Worm (Caenorhabditis elegans) whole organism, late embryonic: ENCODE measurements around the gene C33G8.13.

Source experiments
- C08G9.2 ChIP-seq: sonication (generic microtip); optimal IDR thresholded peaks from 2 replicates; lab custom pipeline; 2016; ENCODE audit warnings: mild to moderate bottlenecking, missing genetic modification characterization, moderate library complexity, missing compliant biosample characterization
- C38D4.7 ChIP-seq: fragments of 200-800 bp; sonication (Bioruptor generic); optimal IDR thresholded peaks from 2 replicates; lab custom pipeline; 2018; ENCODE audit warnings: mild to moderate bottlenecking, missing genetic modification characterization, moderate library complexity, missing compliant biosample characterization
- K02D7.2 ChIP-seq: sonication (generic microtip); optimal IDR thresholded peaks from 2 replicates; lab custom pipeline; 2017; ENCODE audit warnings: mild to moderate bottlenecking, missing genetic modification characterization, missing compliant biosample characterization
- Y22D7AL.16 ChIP-seq: sonication (generic microtip); optimal IDR thresholded peaks from 2 replicates; lab custom pipeline; 2016; ENCODE audit warnings: missing genetic modification characterization, missing compliant biosample characterization
- ahr-1 ChIP-seq: sonication (generic microtip); optimal IDR thresholded peaks from 2 replicates; lab custom pipeline; 2016; ENCODE audit warnings: missing genetic modification characterization, missing compliant biosample characterization
- ama-1 ChIP-seq: fragments of 150-350 bp; optimal IDR thresholded peaks from 2 replicates; lab custom pipeline; 2014
- ceh-18 ChIP-seq: sonication (generic microtip); optimal IDR thresholded peaks from 2 replicates; lab custom pipeline; 2016; ENCODE audit warnings: missing genetic modification characterization, missing compliant biosample characterization
- ceh-2 ChIP-seq: sonication (generic microtip); optimal IDR thresholded peaks from 2 replicates; lab custom pipeline; 2016; ENCODE audit warnings: missing genotype, missing genetic modification characterization, missing compliant biosample characterization
- ceh-31 ChIP-seq: sonication (generic microtip); optimal IDR thresholded peaks from 2 replicates; lab custom pipeline; 2016; ENCODE audit warnings: missing genetic modification characterization, missing compliant biosample characterization
- ceh-45 ChIP-seq: fragments of 200-800 bp; sonication (Bioruptor generic); IDR thresholded peaks from 2 replicates; pipeline ENCODE4 v1.3.6; 2022; ENCODE audit warnings: missing genetic modification reagents, missing genetic modification characterization, missing compliant biosample characterization
- ceh-48 ChIP-seq: sonication (generic microtip); optimal IDR thresholded peaks from 2 replicates; lab custom pipeline; 2016; ENCODE audit warnings: missing genetic modification characterization, inconsistent platforms, missing compliant biosample characterization
- ceh-6 ChIP-seq: fragments of 200-800 bp; sonication (Bioruptor generic); optimal IDR thresholded peaks from 2 replicates; lab custom pipeline; 2018; ENCODE audit warnings: mild to moderate bottlenecking, missing genetic modification characterization, missing compliant biosample characterization
- ceh-9 ChIP-seq: sonication (generic microtip); optimal IDR thresholded peaks from 2 replicates; lab custom pipeline; 2016; ENCODE audit warnings: mild to moderate bottlenecking, missing genetic modification characterization, inconsistent platforms, missing compliant biosample characterization
- che-1 ChIP-seq: sonication (generic microtip); optimal IDR thresholded peaks from 2 replicates; lab custom pipeline; 2016; ENCODE audit warnings: mild to moderate bottlenecking, missing genetic modification characterization, missing compliant biosample characterization
- dmd-4 ChIP-seq: sonication (generic microtip); optimal IDR thresholded peaks from 2 replicates; lab custom pipeline; 2016; ENCODE audit warnings: borderline replicate concordance, missing genetic modification characterization, missing compliant biosample characterization
- dve-1 ChIP-seq: sonication (generic microtip); optimal IDR thresholded peaks from 2 replicates; lab custom pipeline; 2017; ENCODE audit warnings: antibody characterized with exemption, mild to moderate bottlenecking, missing genetic modification characterization, missing compliant biosample characterization
- elt-2 ChIP-seq: sonication (generic microtip); optimal IDR thresholded peaks from 2 replicates; lab custom pipeline; 2016; ENCODE audit warnings: missing genetic modification reagents, missing genetic modification characterization, missing compliant biosample characterization
- elt-4 ChIP-seq: sonication (generic microtip); optimal IDR thresholded peaks from 2 replicates; lab custom pipeline; 2016; ENCODE audit warnings: missing genetic modification characterization, missing compliant biosample characterization
- ets-4 ChIP-seq: sonication (generic microtip); optimal IDR thresholded peaks from 2 replicates; lab custom pipeline; 2016; ENCODE audit warnings: missing genetic modification characterization, missing compliant biosample characterization
- eyg-1 ChIP-seq: sonication (generic microtip); optimal IDR thresholded peaks from 2 replicates; lab custom pipeline; 2016; ENCODE audit warnings: missing genotype, missing genetic modification characterization, missing compliant biosample characterization
- fax-1 ChIP-seq: sonication (generic microtip); optimal IDR thresholded peaks from 2 replicates; lab custom pipeline; 2016; ENCODE audit warnings: missing genotype, missing genetic modification characterization, missing compliant biosample characterization
- fkh-10 ChIP-seq: fragments of 150-350 bp; optimal IDR thresholded peaks from 2 replicates; lab custom pipeline; 2014; ENCODE audit warnings: missing biosample characterization, missing genetic modification reagents, missing genetic modification characterization
- fkh-6 ChIP-seq: sonication (generic microtip); optimal IDR thresholded peaks from 2 replicates; lab custom pipeline; 2016; ENCODE audit warnings: missing genetic modification characterization, missing compliant biosample characterization
- hlh-15 ChIP-seq: sonication (generic microtip); optimal IDR thresholded peaks from 2 replicates; lab custom pipeline; 2016; ENCODE audit warnings: missing genetic modification characterization, missing compliant biosample characterization
- hlh-6 ChIP-seq: sonication (generic microtip); optimal IDR thresholded peaks from 2 replicates; lab custom pipeline; 2016; ENCODE audit warnings: missing genotype, missing genetic modification characterization, missing compliant biosample characterization
- lin-11 ChIP-seq: fragments of 200-800 bp; sonication (Bioruptor generic); optimal IDR thresholded peaks from 2 replicates; lab custom pipeline; 2018; ENCODE audit warnings: mild to moderate bottlenecking, missing genetic modification characterization, missing compliant biosample characterization
- madf-2 ChIP-seq: sonication (generic microtip); optimal IDR thresholded peaks from 2 replicates; lab custom pipeline; 2017; ENCODE audit warnings: missing genetic modification characterization, missing compliant biosample characterization
- mec-3 ChIP-seq: sonication (generic microtip); optimal IDR thresholded peaks from 2 replicates; lab custom pipeline; 2016; ENCODE audit warnings: borderline replicate concordance, missing genetic modification characterization, missing compliant biosample characterization
- nfya-1 ChIP-seq: sonication (generic microtip); optimal IDR thresholded peaks from 2 replicates; lab custom pipeline; 2017; ENCODE audit warnings: missing genetic modification characterization, mild to moderate bottlenecking, missing compliant biosample characterization, antibody characterized with exemption, moderate library complexity
- pha-4 ChIP-seq: fragments of 150-350 bp; optimal IDR thresholded peaks from 2 replicates; lab custom pipeline; 2018; ENCODE audit warnings: missing biosample characterization, missing genetic modification reagents, missing genetic modification characterization
- pqm-1 ChIP-seq: sonication (generic microtip); optimal IDR thresholded peaks from 2 replicates; lab custom pipeline; 2016; ENCODE audit warnings: missing genetic modification characterization, missing compliant biosample characterization
- ref-2 ChIP-seq: sonication (generic microtip); optimal IDR thresholded peaks from 2 replicates; lab custom pipeline; 2016; ENCODE audit warnings: missing genetic modification characterization, missing compliant biosample characterization
- rnt-1 ChIP-seq: sonication (generic microtip); optimal IDR thresholded peaks from 2 replicates; lab custom pipeline; 2016; ENCODE audit warnings: missing genetic modification characterization, missing compliant biosample characterization
- sox-2 ChIP-seq: fragments of 200-800 bp; sonication (Bioruptor generic); IDR thresholded peaks from 2 replicates; pipeline ENCODE4 v1.3.6; 2022; ENCODE audit warnings: missing genetic modification reagents, missing genetic modification characterization, missing compliant biosample characterization
- syd-9 ChIP-seq: sonication (generic microtip); optimal IDR thresholded peaks from 2 replicates; lab custom pipeline; 2016; ENCODE audit warnings: mild to moderate bottlenecking, missing genetic modification characterization, moderate library complexity, missing compliant biosample characterization
- tbx-2 ChIP-seq: sonication (generic microtip); optimal IDR thresholded peaks from 2 replicates; lab custom pipeline; 2016; ENCODE audit warnings: missing genetic modification characterization, missing compliant biosample characterization
- tbx-7 ChIP-seq: sonication (generic microtip); optimal IDR thresholded peaks from 2 replicates; lab custom pipeline; 2016; ENCODE audit warnings: missing genotype, missing genetic modification characterization, missing compliant biosample characterization
- unc-42 ChIP-seq: sonication (generic microtip); optimal IDR thresholded peaks from 2 replicates; lab custom pipeline; 2016; ENCODE audit warnings: missing genotype, missing genetic modification characterization, missing compliant biosample characterization
- zip-5 ChIP-seq: sonication (generic microtip); optimal IDR thresholded peaks from 2 replicates; lab custom pipeline; 2016; ENCODE audit warnings: missing genetic modification characterization, missing compliant biosample characterization

C33G8.13 gene

DNA sequence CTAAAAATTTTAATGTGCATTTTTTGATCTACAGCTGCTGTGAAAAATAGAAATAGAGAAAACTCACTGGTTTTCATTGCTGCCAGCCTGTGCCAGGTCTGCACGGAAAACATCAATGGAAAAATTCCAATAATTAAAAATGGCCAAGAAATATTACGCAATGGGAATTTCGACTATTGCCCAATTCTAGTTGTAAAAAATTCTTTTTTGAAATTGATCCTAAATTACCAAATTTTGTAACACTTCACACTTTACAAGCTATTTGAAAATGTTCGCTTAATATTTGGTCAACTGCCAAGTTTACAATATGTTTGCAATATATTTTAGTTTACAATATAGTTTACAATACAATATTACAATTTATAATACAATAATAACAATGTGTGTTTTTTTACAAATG, 15.0 kb downstream of the C33G8.13 start:
- TF ChIP-seq tbx-7 (tag; lab: Kevin White, UChicago) (no peak), unc-42 (tag; lab: Kevin White, UChicago) (no peak), zip-5 (no peak), lin-11 (tag; lab: Kevin White, UChicago) (no peak), dmd-4 (tag; lab: Kevin White, UChicago) (no peak), K02D7.2 (tag; lab: Kevin White, UChicago) (no peak), ceh-31 (tag; lab: Kevin White, UChicago) (no peak)

DNA sequence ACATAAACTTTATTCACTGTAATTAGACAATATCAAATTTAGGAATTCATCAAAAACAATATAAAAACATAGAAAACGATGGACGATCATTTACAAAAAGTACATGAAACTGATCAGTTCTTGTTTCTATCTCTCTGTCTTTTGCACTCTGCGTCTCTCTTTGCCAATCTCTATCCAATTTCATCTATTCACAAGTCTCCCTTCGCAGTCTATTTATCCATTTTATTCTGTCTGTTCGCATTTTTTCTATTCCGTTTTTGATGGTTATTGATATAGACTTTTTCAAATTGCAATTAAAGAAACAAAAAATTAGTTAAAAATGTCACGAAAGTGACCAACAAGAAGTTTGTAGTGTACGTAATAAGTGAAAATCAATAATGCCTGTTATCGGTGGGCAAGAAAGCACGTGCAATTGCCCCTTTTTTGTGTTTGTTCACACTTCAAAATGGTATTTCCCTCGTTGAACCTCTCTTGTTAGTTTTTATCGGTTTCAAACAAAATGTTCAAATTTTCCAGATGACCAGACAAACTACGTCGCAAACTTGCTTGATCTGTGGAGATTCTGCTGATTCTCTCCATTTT, 17.4 kb downstream of the C33G8.13 start, which contains the start of gene nhr-42:
TSS of gene nhr-42 (plus strand) at position 517 of the 582 bp plus-strand sequence.
- TF ChIP-seq K02D7.2 (tag; lab: Kevin White, UChicago) (no peak), mec-3 (tag; lab: Kevin White, UChicago) (no peak), ceh-9 (no peak), tbx-2 (no peak), nfya-1 (tag; lab: Kevin White, UChicago) (no peak), Y22D7AL.16 (no peak), eyg-1 (tag; lab: Kevin White, UChicago) (no peak), rnt-1 (tag; lab: Kevin White, UChicago) (no peak), ets-4 (tag; lab: Kevin White, UChicago) (no peak), ahr-1 (tag; lab: Kevin White, UChicago) (no peak)
- TF ChIP-seq, all 69 proteins: peak for 0

DNA sequence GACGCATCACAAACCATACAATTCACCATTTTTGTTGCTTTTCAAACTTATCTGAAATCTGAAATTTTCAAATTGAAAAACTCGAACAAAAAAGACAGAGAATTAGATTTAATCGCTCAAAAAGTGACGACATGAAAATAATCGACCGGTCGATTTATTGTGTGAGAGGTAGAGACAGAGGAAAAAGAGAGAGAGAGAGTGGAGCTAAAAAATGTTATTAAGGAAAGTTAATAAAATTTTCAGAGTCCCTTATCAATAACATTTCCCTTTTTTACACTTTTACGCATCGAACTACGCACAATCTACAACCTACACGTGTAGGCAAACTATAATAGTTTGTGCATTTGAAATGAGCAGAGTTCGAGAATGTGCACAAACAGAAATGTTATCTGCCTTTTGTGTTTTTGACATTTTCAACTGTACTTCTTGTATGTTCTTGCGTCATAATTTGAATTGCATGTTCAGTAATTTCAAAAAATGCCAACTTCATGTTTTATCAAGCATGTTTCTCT, 18.7 kb downstream of the C33G8.13 start, which contains the start of gene nhr-107:
TSS of gene nhr-107 (minus strand) at position 51 of the 512 bp plus-strand sequence.
- TF ChIP-seq C08G9.2 (tag; lab: Kevin White, UChicago) = no peak
- no peak for TF ChIP-seq hlh-6 (tag; lab: Kevin White, UChicago)
- TF ChIP-seq fkh-6 (tag; lab: Kevin White, UChicago) = no peak
- no peak for TF ChIP-seq zip-5
- TF ChIP-seq ceh-2 (tag; lab: Kevin White, UChicago) = no peak
- TF ChIP-seq pqm-1 = no peak
- TF ChIP-seq hlh-15 (tag; lab: Kevin White, UChicago) = no peak
- no peak for TF ChIP-seq ama-1
- TF ChIP-seq elt-2 (tag; lab: Kevin White, UChicago) = no peak

DNA sequence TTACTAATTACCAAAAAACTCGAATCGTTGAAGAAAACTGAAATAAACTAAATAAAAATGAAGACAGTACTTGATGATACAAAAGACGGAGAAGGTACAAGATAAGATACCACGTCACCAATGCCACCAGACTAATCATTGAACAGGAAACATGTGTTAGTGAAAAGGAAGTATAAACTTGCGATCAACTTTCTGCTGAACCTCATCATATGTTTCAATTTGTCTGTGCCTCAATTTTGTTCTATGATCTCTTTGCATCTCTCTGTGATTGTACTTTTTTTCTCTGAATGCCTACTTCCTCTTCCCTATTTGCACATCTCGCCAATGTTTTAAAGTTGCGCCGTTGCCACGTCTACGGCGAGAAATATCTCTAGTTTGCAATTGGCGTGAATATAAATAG, 21.8 kb downstream of the C33G8.13 start:
- TF ChIP-seq che-1 (tag; lab: Kevin White, UChicago) (no peak), dve-1 (no peak), syd-9 (tag; lab: Kevin White, UChicago) (no peak), rnt-1 (tag; lab: Kevin White, UChicago) (no peak)

DNA sequence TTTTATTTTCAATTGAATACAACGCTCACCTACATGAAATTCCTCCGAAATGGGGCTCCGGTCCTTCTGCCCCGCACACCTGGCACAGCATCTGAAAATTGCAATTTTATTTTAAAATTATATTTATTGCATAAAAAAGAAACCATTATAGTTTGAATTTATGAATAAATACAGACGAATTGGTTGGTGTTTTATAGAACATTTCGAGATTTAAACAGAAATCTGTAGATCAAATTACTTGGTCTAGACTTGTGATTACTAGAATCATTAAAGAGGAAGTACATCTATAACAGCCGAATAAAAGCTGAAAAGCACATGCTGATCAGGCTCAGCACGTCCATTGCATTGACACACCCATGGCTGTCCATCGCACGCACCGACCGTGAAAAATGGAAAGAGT, 24.0 kb downstream of the C33G8.13 start, which contains the start of gene nhr-162:
TSS of gene nhr-162 (minus strand) at position 101 of the 400 bp plus-strand sequence.
- TF ChIP-seq ceh-6 (GFP tag; lab: Kevin White, UChicago) = no peak
- no peak for TF ChIP-seq madf-2 (tag; lab: Kevin White, UChicago)
- no peak for TF ChIP-seq elt-4 (tag; lab: Kevin White, UChicago)

DNA sequence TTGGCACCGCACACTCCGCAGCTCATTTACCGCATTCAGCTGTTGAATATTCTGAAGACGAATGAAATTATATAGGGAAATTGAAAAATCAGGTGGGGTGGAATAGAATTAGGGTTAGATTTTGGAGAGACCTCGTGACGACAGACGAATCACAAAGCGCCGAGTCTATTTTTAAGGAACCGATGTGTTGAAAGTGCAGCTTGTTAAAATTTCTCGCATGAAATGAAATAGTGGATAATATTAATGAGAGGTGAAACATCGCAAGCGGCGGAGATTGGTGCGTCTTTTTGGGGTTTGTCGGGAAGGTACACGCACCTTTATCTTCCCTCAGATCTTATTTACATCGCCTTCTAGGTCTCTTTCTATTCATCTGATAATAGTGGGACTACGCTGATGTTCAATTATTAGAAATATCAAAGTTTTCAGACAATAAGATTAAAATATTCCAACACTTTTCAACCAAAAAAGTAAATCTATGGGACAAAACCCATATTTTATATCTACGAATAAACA, 26.1 kb downstream of the C33G8.13 start, which contains the start of gene nhr-140:
TSS of gene nhr-140 (minus strand) at position 51 of the 513 bp plus-strand sequence.
- TF ChIP-seq fax-1 (tag; lab: Kevin White, UChicago) (no peak), fkh-10 (GFP tag; lab: Kevin White, UChicago) (no peak), ref-2 (tag; lab: Kevin White, UChicago) (no peak), K02D7.2 (tag; lab: Kevin White, UChicago) (no peak), ceh-18 (tag; lab: Kevin White, UChicago) (no peak), ceh-48 (tag; lab: Kevin White, UChicago) (no peak), sox-2 (GFP tag; lab: Robert Waterston, UW) (no peak), ceh-2 (tag; lab: Kevin White, UChicago) (no peak), ceh-45 (GFP tag; lab: Robert Waterston, UW) (no peak), Y22D7AL.16 (no peak), pha-4 (tag; lab: Kevin White, UChicago) (no peak), elt-4 (tag; lab: Kevin White, UChicago) (no peak), C38D4.7 (GFP tag; lab: Kevin White, UChicago) (no peak)
